Fruit fly (Drosophila melanogaster) whole organism, embryonic: ENCODE measurements around the gene Son.
A peak's percentile ranks its signal among the peaks of the same experiment; 100 is the strongest.

Experiments used
- Antp ChIP-seq: fragments of 200-800 bp; sonication (Bioruptor generic); optimal IDR thresholded peaks from 3 replicates; lab custom pipeline; 2016; ENCODE audit warnings: missing biosample characterization, missing genetic modification characterization
- Asciz ChIP-seq: fragments of 200-800 bp; sonication (Bioruptor generic); optimal IDR thresholded peaks from 2 replicates; lab custom pipeline; 2017; ENCODE audit warnings: missing biosample characterization, mild to moderate bottlenecking, missing genetic modification characterization, missing genetic modification reagents
- Bteb2 ChIP-seq: fragments of 200-800 bp; sonication (Bioruptor generic); optimal IDR thresholded peaks from 2 replicates; lab custom pipeline; 2016; ENCODE audit warnings: missing biosample characterization, missing genetic modification characterization
- C15 ChIP-seq: fragments of 200-800 bp; sonication (Bioruptor generic); IDR thresholded peaks from 3 replicates; pipeline ENCODE4 v1.3.6; 2022; ENCODE audit warnings: missing biosample characterization, missing genetic modification characterization
- CG1024 ChIP-seq: fragments of 200-800 bp; sonication (Bioruptor generic); IDR thresholded peaks from 2 replicates; pipeline ENCODE4 v1.3.6; 2022; ENCODE audit warnings: missing biosample characterization, missing genetic modification characterization
- CG10543 ChIP-seq: fragments of 200-800 bp; sonication (Bioruptor generic); optimal IDR thresholded peaks from 3 replicates; lab custom pipeline; 2017; ENCODE audit warnings: missing biosample characterization, mild to moderate bottlenecking, missing genetic modification characterization, moderate library complexity
- CG10565 ChIP-seq: fragments of 200-800 bp; sonication (Bioruptor generic); optimal IDR thresholded peaks from 3 replicates; lab custom pipeline; 2016; ENCODE audit warnings: missing biosample characterization, mild to moderate bottlenecking, missing genetic modification characterization
- CG11093 ChIP-seq: fragments of 200-800 bp; sonication (Bioruptor generic); IDR thresholded peaks from 3 replicates; pipeline ENCODE4 v1.3.6; 2022; ENCODE audit warnings: missing biosample characterization, missing genetic modification characterization
- CG12104 ChIP-seq: fragments of 200-800 bp; sonication (Bioruptor generic); optimal IDR thresholded peaks from 3 replicates; lab custom pipeline; 2016; ENCODE audit warnings: missing biosample characterization, missing genetic modification characterization
- CG12659 ChIP-seq: fragments of 200-800 bp; sonication (Bioruptor generic); optimal IDR thresholded peaks from 3 replicates; lab custom pipeline; 2017; ENCODE audit warnings: mild to moderate bottlenecking, missing biosample characterization, missing genetic modification reagents, missing genetic modification characterization
- CG12744 ChIP-seq: fragments of 200-800 bp; sonication (Bioruptor generic); optimal IDR thresholded peaks from 2 replicates; lab custom pipeline; 2016; ENCODE audit warnings: missing biosample characterization, missing genetic modification characterization
- CG14014 ChIP-seq: fragments of 200-800 bp; sonication (Bioruptor generic); IDR thresholded peaks from 2 replicates; pipeline ENCODE4 v1.3.6; 2022; ENCODE audit warnings: missing biosample characterization, missing genetic modification characterization
- CG15073 ChIP-seq: fragments of 200-800 bp; sonication (Bioruptor generic); optimal IDR thresholded peaks from 2 replicates; lab custom pipeline; 2016; ENCODE audit warnings: missing biosample characterization, missing genetic modification characterization
- CG15514 ChIP-seq: fragments of 200-800 bp; sonication (Bioruptor generic); optimal IDR thresholded peaks from 3 replicates; lab custom pipeline; 2017; ENCODE audit warnings: missing biosample characterization, missing genetic modification characterization, mild to moderate bottlenecking, moderate library complexity, missing genetic modification reagents
- CG17361 ChIP-seq: fragments of 200-800 bp; sonication (Bioruptor generic); IDR thresholded peaks from 3 replicates; pipeline ENCODE4 v1.3.6; 2022; ENCODE audit warnings: missing biosample characterization, missing genetic modification characterization
- CG2202 ChIP-seq: fragments of 200-800 bp; sonication (Bioruptor generic); optimal IDR thresholded peaks from 2 replicates; lab custom pipeline; 2018; ENCODE audit warnings: missing biosample characterization, mild to moderate bottlenecking, missing genetic modification characterization
- CG30020 ChIP-seq: fragments of 200-800 bp; optimal IDR thresholded peaks from 2 replicates; lab custom pipeline; 2019; ENCODE audit warnings: missing biosample characterization, mild to moderate bottlenecking, missing genetic modification characterization, moderate library complexity
- CG31365 ChIP-seq: fragments of 200-800 bp; sonication (Bioruptor generic); optimal IDR thresholded peaks from 2 replicates; lab custom pipeline; 2018; ENCODE audit warnings: missing biosample characterization, mild to moderate bottlenecking, missing genetic modification characterization
- CG42726 ChIP-seq: fragments of 200-800 bp; sonication (Bioruptor generic); IDR thresholded peaks from 2 replicates; pipeline ENCODE4 v1.3.6; 2022; ENCODE audit warnings: missing biosample characterization, missing genetic modification characterization; ENCODE audit not compliant: partially characterized antibody
- CG4730 ChIP-seq: fragments of 200-800 bp; sonication (Bioruptor generic); IDR thresholded peaks from 2 replicates; pipeline ENCODE4 v1.3.6; 2022; ENCODE audit warnings: missing biosample characterization, missing genetic modification characterization
- CG6854 ChIP-seq: fragments of 200-800 bp; sonication (Bioruptor generic); optimal IDR thresholded peaks from 3 replicates; lab custom pipeline; 2017; ENCODE audit warnings: missing biosample characterization, mild to moderate bottlenecking, missing genetic modification characterization
- CG7745 ChIP-seq: fragments of 200-800 bp; sonication (Bioruptor generic); optimal IDR thresholded peaks from 2 replicates; lab custom pipeline; 2018; ENCODE audit warnings: missing biosample characterization, mild to moderate bottlenecking, missing genetic modification characterization, moderate library complexity
- CG7786 ChIP-seq: fragments of 200-800 bp; sonication (Bioruptor generic); optimal IDR thresholded peaks from 2 replicates; lab custom pipeline; 2016; ENCODE audit warnings: missing biosample characterization, missing genetic modification characterization
- CG7987 ChIP-seq: fragments of 200-800 bp; sonication (Bioruptor generic); optimal IDR thresholded peaks from 2 replicates; lab custom pipeline; 2018; ENCODE audit warnings: missing biosample characterization, mild to moderate bottlenecking, missing genetic modification characterization, moderate library complexity
- CG9437 ChIP-seq: fragments of 200-800 bp; sonication (Bioruptor generic); optimal IDR thresholded peaks from 2 replicates; lab custom pipeline; 2018; ENCODE audit warnings: missing biosample characterization, mild to moderate bottlenecking, missing genetic modification characterization
- CG9797 ChIP-seq: fragments of 200-800 bp; sonication (Bioruptor generic); optimal IDR thresholded peaks from 3 replicates; lab custom pipeline; 2018; ENCODE audit warnings: missing biosample characterization, mild to moderate bottlenecking, missing genetic modification characterization
- Camta ChIP-seq: fragments of 200-800 bp; sonication (Bioruptor generic); optimal IDR thresholded peaks from 2 replicates; lab custom pipeline; 2016; ENCODE audit warnings: missing biosample characterization, missing genetic modification characterization
- CoRest ChIP-seq: fragments of 200-800 bp; sonication (Bioruptor generic); optimal IDR thresholded peaks from 3 replicates; lab custom pipeline; 2018; ENCODE audit warnings: missing biosample characterization, mild to moderate bottlenecking, missing genetic modification characterization, moderate library complexity
- Dfd ChIP-seq, 2 experiments: fragments of >200 bp; optimal IDR thresholded peaks; 2 replicates each; lab custom pipeline; 2017; ENCODE audit warnings: missing biosample characterization in 2 of 2, missing genetic modification characterization in 2 of 2
- Hr51 ChIP-seq, 2 experiments: fragments of 200-800 bp; sonication (Bioruptor generic); optimal IDR thresholded peaks; 2 replicates in 1 of 2; 3 replicates in 1 of 2; lab custom pipeline; 2016 to 2018; ENCODE audit warnings: missing biosample characterization in 2 of 2, missing genetic modification characterization in 2 of 2, mild to moderate bottlenecking in 1 of 2, moderate library complexity in 1 of 2
- Mad ChIP-seq: fragments of 200-800 bp; sonication (Bioruptor generic); optimal IDR thresholded peaks from 2 replicates; lab custom pipeline; 2016; ENCODE audit warnings: missing biosample characterization, missing genetic modification characterization
- NfI ChIP-seq: fragments of 200-800 bp; sonication (Bioruptor generic); optimal IDR thresholded peaks from 3 replicates; lab custom pipeline; 2018; ENCODE audit warnings: missing biosample characterization, mild to moderate bottlenecking, missing genetic modification characterization, moderate library complexity
- abd-A ChIP-seq: fragments of 200-800 bp; sonication (Bioruptor generic); optimal IDR thresholded peaks from 3 replicates; lab custom pipeline; 2019; ENCODE audit warnings: missing biosample characterization, mild to moderate bottlenecking, missing genetic modification characterization, moderate library complexity
- br ChIP-seq: fragments of >200 bp; optimal IDR thresholded peaks from 2 replicates; lab custom pipeline; 2017
- bsh ChIP-seq, 2 experiments: fragments of 200-800 bp; sonication (Bioruptor generic); optimal IDR thresholded peaks; 2 replicates each; lab custom pipeline; 2017 to 2018; ENCODE audit warnings: mild to moderate bottlenecking in 2 of 2, missing biosample characterization in 2 of 2, missing genetic modification characterization in 2 of 2, moderate library complexity in 1 of 2
- dati ChIP-seq: fragments of 200-800 bp; sonication (Bioruptor generic); IDR thresholded peaks from 2 replicates; pipeline ENCODE4 v1.3.6; 2022; ENCODE audit warnings: missing biosample characterization, missing genetic modification characterization
- disco-r ChIP-seq: fragments of 200-800 bp; sonication (Bioruptor generic); optimal IDR thresholded peaks from 2 replicates; lab custom pipeline; 2016; ENCODE audit warnings: missing biosample characterization, missing genetic modification characterization
- exex ChIP-seq: fragments of 200-800 bp; sonication (Bioruptor generic); optimal IDR thresholded peaks from 4 replicates; lab custom pipeline; 2018; ENCODE audit warnings: missing biosample characterization, mild to moderate bottlenecking, missing genetic modification characterization, moderate library complexity
- eyg ChIP-seq: fragments of 200-800 bp; sonication (Bioruptor generic); optimal IDR thresholded peaks from 3 replicates; lab custom pipeline; 2016; ENCODE audit warnings: missing biosample characterization, missing genetic modification characterization
- hkb ChIP-seq, 2 experiments: fragments of 200-800 bp in 1 of 2; fragments of >200 bp in 1 of 2; sonication (Bioruptor generic) in 1 of 2; IDR thresholded peaks in 1 of 2; optimal IDR thresholded peaks in 1 of 2; 2 replicates each; pipeline versions ENCODE4 v1.3.6 to Lab custom; 2017 to 2022; ENCODE audit warnings: missing biosample characterization in 1 of 2, missing genetic modification characterization in 1 of 2
- hth ChIP-seq: fragments of >200 bp; optimal IDR thresholded peaks from 2 replicates; lab custom pipeline; 2017; ENCODE audit warnings: inconsistent platforms
- org-1 ChIP-seq: fragments of 200-800 bp; sonication (Bioruptor generic); optimal IDR thresholded peaks from 2 replicates; lab custom pipeline; 2017; ENCODE audit warnings: missing biosample characterization, missing genetic modification characterization
- pan ChIP-seq, 4 experiments: fragments of >200 bp in 3 of 4; fragments of 200-800 bp in 1 of 4; sonication (Bioruptor generic) in 1 of 4; optimal IDR thresholded peaks in 3 of 4; IDR thresholded peaks in 1 of 4; 2 replicates each; pipeline versions ENCODE4 v1.3.6 to Lab custom; 2017 to 2022; ENCODE audit warnings: missing biosample characterization in 2 of 4, missing genetic modification characterization in 2 of 4, mixed read lengths in 1 of 4
- pzg ChIP-seq: fragments of 200-800 bp; sonication (Bioruptor generic); optimal IDR thresholded peaks from 3 replicates; lab custom pipeline; 2018; ENCODE audit warnings: missing biosample characterization, mild to moderate bottlenecking, missing genetic modification characterization, moderate library complexity
- sima ChIP-seq: fragments of 200-800 bp; sonication (Bioruptor generic); optimal IDR thresholded peaks from 2 replicates; lab custom pipeline; 2016; ENCODE audit warnings: missing biosample characterization, missing genetic modification characterization
- unpg ChIP-seq: fragments of 200-800 bp; sonication (Bioruptor generic); optimal IDR thresholded peaks from 3 replicates; lab custom pipeline; 2018; ENCODE audit warnings: missing biosample characterization, mild to moderate bottlenecking, missing genetic modification characterization, moderate library complexity
- vfl ChIP-seq: fragments of 200-800 bp; sonication (Bioruptor generic); optimal IDR thresholded peaks from 2 replicates; lab custom pipeline; 2016; ENCODE audit warnings: missing biosample characterization, missing genetic modification characterization

Gene Son

dm6 chr3R:9533181-9534124 lies 44.4 kb upstream of the Son start (continued):
- TF ChIP-seq Hr51 (GFP tag; optimal IDR thresholded peaks at IDR 0.05; lab: Kevin White, UChicago) (peak; percentile 91 to 98), CG12659 (GFP tag; lab: Kevin White, UChicago) (peak; percentile 99), NfI (GFP tag; lab: Kevin White, UChicago) (peak; percentile 95), CG31365 (tag; lab: Kevin White, UChicago) (peak; percentile 74), CG14014 (GFP tag; lab: Robert Waterston, UW) (peak; percentile 89), CG7786 (peak; percentile 90), Asciz (peak; percentile 95), dati (GFP tag; lab: Robert Waterston, UW) (peak; percentile 41; the same call in 1 of the 2 replicates), Bteb2 (peak; percentile 88), Camta (GFP tag; lab: Kevin White, UChicago) (peak; percentile 95), CG10543 (GFP tag; lab: Kevin White, UChicago) (peak; percentile 98), CG7745 (no peak), CG11093 (GFP tag; lab: Robert Waterston, UW) (peak; percentile 87), CG2202 (tag; lab: Kevin White, UChicago) (peak; percentile 85), CG17361 (peak; percentile 99), unpg (GFP tag; lab: Kevin White, UChicago) (peak; percentile 91), CG15514 (GFP tag; lab: Kevin White, UChicago) (peak; percentile 83), CG12104 (GFP tag; lab: Kevin White, UChicago) (peak; percentile 97), CG1024 (GFP tag; lab: Robert Waterston, UW) (peak; percentile 50; the same call in 1 of the 2 replicates), vfl (GFP tag; lab: Kevin White, UChicago) (peak; percentile 94), disco-r (GFP tag; lab: Kevin White, UChicago) (peak; percentile 86), pan (optimal IDR thresholded peaks at IDR 0.05; lab: Kevin White, UChicago) (no peak), pan (GFP tag; optimal IDR thresholded peaks at IDR 0.05 in 1 of 2, IDR thresholded peaks at IDR 0.05 in 1 of 2) (peak in 1 of 2 experiments; percentile 86), CG30020 (peak; percentile 85), CG4730 (GFP tag; lab: Robert Waterston, UW) (peak; percentile 80), hkb (optimal IDR thresholded peaks at IDR 0.05; lab: Kevin White, UChicago) (no peak), hkb (GFP tag; IDR thresholded peaks at IDR 0.05; lab: Robert Waterston, UW) (peak; percentile 89), pzg (GFP tag; lab: Kevin White, UChicago) (peak; percentile 17), CG9797 (GFP tag; lab: Kevin White, UChicago) (peak; percentile 52), CG12744 (GFP tag; lab: Kevin White, UChicago) (peak; percentile 88), C15 (GFP tag; lab: Robert Waterston, UW) (peak; percentile 71; the same call in 2 of the 3 replicates), CG7987 (GFP tag; lab: Kevin White, UChicago) (peak; percentile 83), CG42726 (GFP tag; lab: Robert Waterston, UW) (0 out of 2 replicates have a peak, but pooled peaks have one; percentile 1), CG6854 (GFP tag; lab: Kevin White, UChicago) (peak; percentile 97), eyg (GFP tag; lab: Kevin White, UChicago) (peak; percentile 85), exex (tag; lab: Kevin White, UChicago) (peak; percentile 44), CoRest (tag; lab: Kevin White, UChicago) (peak; percentile 98), org-1 (GFP tag; lab: Kevin White, UChicago) (peak; percentile 99), bsh (GFP tag; optimal IDR thresholded peaks at IDR 0.05; lab: Kevin White, UChicago) (peak; percentile 83 to 96), abd-A (peak; percentile 61), sima (GFP tag; lab: Kevin White, UChicago) (peak; percentile 78), hth (lab: Kevin White, UChicago) (no peak), br (no peak), CG9437 (GFP tag; lab: Kevin White, UChicago) (peak; percentile 95), Antp (GFP tag; lab: Kevin White, UChicago) (peak; percentile 87), Mad (GFP tag; lab: Kevin White, UChicago) (peak; percentile 92), CG10565 (GFP tag; lab: Kevin White, UChicago) (peak; percentile 63), Dfd (GFP tag; optimal IDR thresholded peaks at IDR 0.05; lab: Kevin White, UChicago) (peak in 1 of 2 experiments; percentile 83), CG15073 (GFP tag; lab: Kevin White, UChicago) (peak; percentile 71)
